Fruit fly (Drosophila melanogaster) whole organism, embryonic: Measurements from ENCODE around the gene CG3679.

Source experiments
- Ada2b ChIP-seq: fragments of 200-800 bp; sonication (Bioruptor generic); IDR thresholded peaks from 2 replicates; pipeline ENCODE4 v1.3.6; 2022; ENCODE audit warnings: missing biosample characterization, missing genetic modification characterization
- Adf1 ChIP-seq: fragments of 200-800 bp; sonication (Bioruptor generic); IDR thresholded peaks from 2 replicates; pipeline ENCODE4 v1.3.6; 2022; ENCODE audit warnings: missing biosample characterization, missing genetic modification characterization
- Bdp1 ChIP-seq: fragments of 200-800 bp; sonication (Bioruptor generic); optimal IDR thresholded peaks from 3 replicates; lab custom pipeline; 2016; ENCODE audit warnings: missing biosample characterization, missing genetic modification characterization
- CG10267 ChIP-seq: fragments of 200-800 bp; sonication (Bioruptor generic); optimal IDR thresholded peaks from 2 replicates; lab custom pipeline; 2018; ENCODE audit warnings: missing biosample characterization, mild to moderate bottlenecking, missing genetic modification characterization, moderate library complexity
- CG11560 ChIP-seq: fragments of 200-800 bp; sonication (Bioruptor generic); IDR thresholded peaks from 3 replicates; pipeline ENCODE4 v1.3.6; 2022; ENCODE audit warnings: missing biosample characterization, missing genetic modification characterization
- CG12104 ChIP-seq: fragments of 200-800 bp; sonication (Bioruptor generic); optimal IDR thresholded peaks from 3 replicates; lab custom pipeline; 2016; ENCODE audit warnings: missing biosample characterization, missing genetic modification characterization
- CG13123 ChIP-seq: fragments of 200-800 bp; sonication (Bioruptor generic); optimal IDR thresholded peaks from 2 replicates; lab custom pipeline; 2016; ENCODE audit warnings: missing biosample characterization, missing genetic modification characterization
- CG13287 ChIP-seq: fragments of 200-800 bp; sonication (Bioruptor generic); IDR thresholded peaks from 2 replicates; pipeline ENCODE4 v1.3.6; 2022; ENCODE audit warnings: missing biosample characterization, missing genetic modification characterization; ENCODE audit not compliant: partially characterized antibody
- CG14050 ChIP-seq: fragments of 200-800 bp; sonication (Bioruptor generic); IDR thresholded peaks from 3 replicates; pipeline ENCODE4 v1.3.6; 2022; ENCODE audit warnings: missing biosample characterization, missing genetic modification characterization
- CG15514 ChIP-seq: fragments of 200-800 bp; sonication (Bioruptor generic); optimal IDR thresholded peaks from 3 replicates; lab custom pipeline; 2017; ENCODE audit warnings: missing biosample characterization, missing genetic modification characterization, mild to moderate bottlenecking, moderate library complexity, missing genetic modification reagents
- CG16779 ChIP-seq: fragments of 200-800 bp; sonication (Bioruptor generic); IDR thresholded peaks from 2 replicates; pipeline ENCODE4 v1.3.6; 2022; ENCODE audit warnings: missing biosample characterization, missing genetic modification characterization
- CG17568 ChIP-seq: fragments of 200-800 bp; sonication (Bioruptor generic); optimal IDR thresholded peaks from 2 replicates; lab custom pipeline; 2018; ENCODE audit warnings: missing biosample characterization, mild to moderate bottlenecking, missing genetic modification characterization, moderate library complexity
- CG33213 ChIP-seq: fragments of 200-800 bp; sonication (Bioruptor generic); optimal IDR thresholded peaks from 3 replicates; lab custom pipeline; 2016; ENCODE audit warnings: missing biosample characterization, missing genetic modification characterization
- CG34376 ChIP-seq: fragments of 200-800 bp; sonication (Bioruptor generic); optimal IDR thresholded peaks from 2 replicates; lab custom pipeline; 2018; ENCODE audit warnings: missing biosample characterization, mild to moderate bottlenecking, missing genetic modification characterization
- CG4282 ChIP-seq: fragments of 200-800 bp; sonication (Bioruptor generic); optimal IDR thresholded peaks from 2 replicates; lab custom pipeline; 2016; ENCODE audit warnings: missing biosample characterization, missing genetic modification characterization
- CG4360 ChIP-seq: fragments of 200-800 bp; sonication (Bioruptor generic); IDR thresholded peaks from 2 replicates; pipeline ENCODE4 v1.3.6; 2022; ENCODE audit warnings: missing biosample characterization, missing genetic modification characterization
- CG43689 ChIP-seq: fragments of 200-800 bp; sonication (Bioruptor generic); IDR thresholded peaks from 2 replicates; pipeline ENCODE4 v1.3.6; 2022; ENCODE audit warnings: missing biosample characterization, missing genetic modification characterization
- CG8924 ChIP-seq: fragments of 200-800 bp; optimal IDR thresholded peaks from 3 replicates; lab custom pipeline; 2019; ENCODE audit warnings: missing biosample characterization, mild to moderate bottlenecking, missing genetic modification characterization, moderate library complexity
- CG9609 ChIP-seq: fragments of 200-800 bp; sonication (Bioruptor generic); optimal IDR thresholded peaks from 3 replicates; lab custom pipeline; 2016; ENCODE audit warnings: missing biosample characterization, missing genetic modification characterization
- CG9876 ChIP-seq: fragments of 200-800 bp; sonication (Bioruptor generic); optimal IDR thresholded peaks from 2 replicates; lab custom pipeline; 2016; ENCODE audit warnings: missing biosample characterization, missing genetic modification characterization
- CG9932 ChIP-seq: fragments of 200-800 bp; sonication (Bioruptor generic); IDR thresholded peaks from 2 replicates; pipeline ENCODE4 v1.3.6; 2022; ENCODE audit warnings: missing biosample characterization, missing genetic modification characterization
- Gug ChIP-seq: fragments of 200-800 bp; sonication (Bioruptor generic); IDR thresholded peaks from 4 replicates; pipeline ENCODE4 v1.3.6; 2022; ENCODE audit warnings: missing biosample characterization, missing genetic modification characterization
- Hey ChIP-seq: fragments of 200-800 bp; sonication (Bioruptor generic); optimal IDR thresholded peaks from 3 replicates; lab custom pipeline; 2018; ENCODE audit warnings: missing biosample characterization, mild to moderate bottlenecking, missing genetic modification characterization
- Hr78 ChIP-seq, 2 experiments: fragments of 200-800 bp in 1 of 2; fragments of >200 bp in 1 of 2; sonication (Bioruptor generic) in 1 of 2; optimal IDR thresholded peaks; 2 replicates each; lab custom pipeline; 2017 to 2019; ENCODE audit warnings: missing biosample characterization in 2 of 2, missing genetic modification characterization in 2 of 2, mild to moderate bottlenecking in 1 of 2, moderate library complexity in 1 of 2
- Mrtf ChIP-seq: fragments of 200-800 bp; sonication (Bioruptor generic); IDR thresholded peaks from 3 replicates; pipeline ENCODE4 v1.3.6; 2022; ENCODE audit warnings: missing biosample characterization, missing genetic modification characterization
- Nf-YC ChIP-seq: fragments of 200-800 bp; optimal IDR thresholded peaks from 3 replicates; lab custom pipeline; 2019; ENCODE audit warnings: missing biosample characterization, mild to moderate bottlenecking, missing genetic modification characterization, moderate library complexity
- NfI ChIP-seq: fragments of 200-800 bp; sonication (Bioruptor generic); optimal IDR thresholded peaks from 3 replicates; lab custom pipeline; 2018; ENCODE audit warnings: missing biosample characterization, mild to moderate bottlenecking, missing genetic modification characterization, moderate library complexity
- Spps ChIP-seq: fragments of 200-800 bp; sonication (Bioruptor generic); optimal IDR thresholded peaks from 2 replicates; lab custom pipeline; 2018; ENCODE audit warnings: missing biosample characterization, mild to moderate bottlenecking, missing genetic modification characterization
- ara ChIP-seq: fragments of 200-800 bp; sonication (Bioruptor generic); IDR thresholded peaks from 2 replicates; pipeline ENCODE4 v1.3.6; 2022; ENCODE audit warnings: missing biosample characterization, missing genetic modification characterization
- ase ChIP-seq: fragments of 200-800 bp; sonication (Bioruptor generic); IDR thresholded peaks from 3 replicates; pipeline ENCODE4 v1.3.6; 2022; ENCODE audit warnings: missing biosample characterization, missing genetic modification characterization
- ato ChIP-seq: fragments of 200-800 bp; sonication (Bioruptor generic); IDR thresholded peaks from 2 replicates; pipeline ENCODE4 v1.3.6; 2022; ENCODE audit warnings: missing biosample characterization, missing genetic modification characterization; ENCODE audit not compliant: partially characterized antibody
- bbx ChIP-seq: fragments of 200-800 bp; sonication (Bioruptor generic); IDR thresholded peaks from 2 replicates; pipeline ENCODE4 v1.3.6; 2022; ENCODE audit warnings: missing biosample characterization, missing genetic modification characterization; ENCODE audit not compliant: partially characterized antibody
- cad ChIP-seq: fragments of >200 bp; optimal IDR thresholded peaks from 2 replicates; lab custom pipeline; 2017; ENCODE audit warnings: missing biosample characterization, missing genetic modification characterization
- chinmo ChIP-seq: fragments of 200-800 bp; sonication (Bioruptor generic); IDR thresholded peaks from 4 replicates; pipeline ENCODE4 v1.3.6; 2022; ENCODE audit warnings: missing biosample characterization, missing genetic modification characterization; ENCODE audit not compliant: partially characterized antibody
- da ChIP-seq: fragments of 200-800 bp; sonication (Bioruptor generic); optimal IDR thresholded peaks from 2 replicates; lab custom pipeline; 2016; ENCODE audit warnings: missing biosample characterization, missing genetic modification characterization
- fru ChIP-seq: fragments of >200 bp; optimal IDR thresholded peaks from 2 replicates; lab custom pipeline; 2017
- ftz-f1 ChIP-seq: fragments of 200-800 bp; sonication (Bioruptor generic); optimal IDR thresholded peaks from 2 replicates; lab custom pipeline; 2016; ENCODE audit warnings: missing biosample characterization, missing genetic modification characterization
- gcm2 ChIP-seq: fragments of 200-800 bp; sonication (Bioruptor generic); optimal IDR thresholded peaks from 2 replicates; lab custom pipeline; 2016; ENCODE audit warnings: missing biosample characterization, missing genetic modification characterization
- gsb ChIP-seq: fragments of 200-800 bp; sonication (Bioruptor generic); IDR thresholded peaks from 2 replicates; pipeline ENCODE4 v1.3.6; 2022; ENCODE audit warnings: missing biosample characterization, missing genetic modification characterization
- gsb-n ChIP-seq: fragments of 200-800 bp; sonication (Bioruptor generic); optimal IDR thresholded peaks from 3 replicates; lab custom pipeline; 2018; ENCODE audit warnings: missing biosample characterization, mild to moderate bottlenecking, missing genetic modification characterization
- nerfin-1 ChIP-seq: fragments of 200-800 bp; sonication (Bioruptor generic); optimal IDR thresholded peaks from 3 replicates; lab custom pipeline; 2019; ENCODE audit warnings: missing biosample characterization, mild to moderate bottlenecking, missing genetic modification characterization, moderate library complexity
- ro ChIP-seq: fragments of 200-800 bp; sonication (Bioruptor generic); IDR thresholded peaks from 2 replicates; pipeline ENCODE4 v1.3.6; 2022; ENCODE audit warnings: missing biosample characterization, missing genetic modification characterization
- scrt ChIP-seq: fragments of 200-800 bp; sonication (Bioruptor generic); optimal IDR thresholded peaks from 2 replicates; lab custom pipeline; 2018; ENCODE audit warnings: missing biosample characterization, mild to moderate bottlenecking, missing genetic modification characterization, moderate library complexity
- sob ChIP-seq: fragments of 200-800 bp; sonication (Bioruptor generic); IDR thresholded peaks from 2 replicates; pipeline ENCODE4 v1.3.6; 2022; ENCODE audit warnings: missing biosample characterization, missing genetic modification characterization
- stwl ChIP-seq: fragments of 200-800 bp; sonication (Bioruptor generic); optimal IDR thresholded peaks from 3 replicates; lab custom pipeline; 2018; ENCODE audit warnings: missing biosample characterization, mild to moderate bottlenecking, missing genetic modification characterization, moderate library complexity
- tio ChIP-seq: fragments of 200-800 bp; sonication (Bioruptor generic); optimal IDR thresholded peaks from 2 replicates; lab custom pipeline; 2017; ENCODE audit warnings: missing biosample characterization, missing genetic modification characterization, inconsistent platforms
- tll ChIP-seq, 2 experiments: fragments of 200-800 bp in 1 of 2; fragments of >200 bp in 1 of 2; sonication (Bioruptor generic) in 1 of 2; optimal IDR thresholded peaks; 2 replicates each; lab custom pipeline; 2017 to 2019; ENCODE audit warnings: missing biosample characterization in 2 of 2, missing genetic modification characterization in 2 of 2, mild to moderate bottlenecking in 1 of 2, moderate library complexity in 1 of 2
- tna ChIP-seq: fragments of 200-800 bp; sonication (Bioruptor generic); IDR thresholded peaks from 2 replicates; pipeline ENCODE4 v1.3.6; 2022; ENCODE audit warnings: missing biosample characterization, missing genetic modification characterization; ENCODE audit not compliant: partially characterized antibody
- usp ChIP-seq: fragments of >200 bp; optimal IDR thresholded peaks from 2 replicates; lab custom pipeline; 2017; ENCODE audit warnings: missing biosample characterization, missing genetic modification characterization

Gene CG3679

DNA sequence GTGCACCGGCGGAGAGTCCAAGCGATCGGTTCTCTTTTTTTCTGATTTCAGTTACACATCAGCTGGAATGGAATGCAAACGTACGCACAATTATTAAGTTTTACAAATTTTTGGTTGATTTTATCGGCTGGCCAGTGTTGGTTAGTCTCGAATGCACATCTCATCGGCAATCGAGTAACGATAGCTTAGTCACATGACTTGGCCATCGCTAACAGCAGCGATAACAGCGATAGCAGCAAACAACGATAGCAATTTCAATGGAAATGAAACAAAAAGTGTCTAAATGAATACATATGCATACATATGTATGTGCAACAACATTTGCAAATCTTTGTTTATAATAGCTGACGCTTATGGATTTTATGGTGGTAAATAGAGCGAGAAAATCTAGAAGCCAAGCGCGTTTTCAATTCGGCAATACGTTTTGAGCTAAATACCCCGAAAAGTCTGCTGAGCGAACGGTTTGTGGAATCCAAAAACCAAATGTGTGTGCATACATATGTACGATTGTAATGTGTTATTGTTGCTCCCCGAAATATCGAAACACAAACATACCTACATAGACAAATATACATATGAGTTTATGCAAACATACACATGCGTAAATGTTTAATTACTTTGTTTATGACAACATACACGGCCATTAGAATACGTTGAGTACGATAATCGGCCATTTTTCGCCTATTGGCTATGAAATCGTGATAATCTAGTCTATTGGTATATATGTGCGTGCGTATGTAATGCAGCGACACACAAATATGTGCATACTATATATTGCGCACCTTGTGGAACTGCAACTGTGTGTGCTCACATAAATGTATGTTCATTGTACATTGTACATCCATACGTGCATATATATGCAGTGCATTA is 7.0 kb upstream of the CG3679 start, which contains the start of gene CG3632 (continued):
- TF ChIP-seq chinmo (GFP tag; lab: Robert Waterston, UW) (peak; percentile 88; the same call in 3 of the 4 replicates), Gug (GFP tag; lab: Robert Waterston, UW) (no peak; the same call in 3 of the 4 replicates), CG4282 (GFP tag; lab: Kevin White, UChicago) (no peak), CG43689 (GFP tag; lab: Robert Waterston, UW) (no peak), CG8924 (tag; lab: Kevin White, UChicago) (peak; percentile 58), gsb (GFP tag; lab: Robert Waterston, UW) (no peak), CG34376 (GFP tag; lab: Kevin White, UChicago) (peak; percentile 37), scrt (GFP tag; lab: Kevin White, UChicago) (no peak), CG9876 (GFP tag; lab: Kevin White, UChicago) (no peak), CG12104 (GFP tag; lab: Kevin White, UChicago) (no peak), fru (lab: Kevin White, UChicago) (no peak), Spps (no peak), Hr78 (GFP tag; optimal IDR thresholded peaks at IDR 0.05; lab: Kevin White, UChicago) (no peak), Ada2b (no peak), stwl (peak; percentile 98), sob (GFP tag; lab: Robert Waterston, UW) (peak; percentile 71; the same call in 1 of the 2 replicates), Nf-YC (tag; lab: Kevin White, UChicago) (peak; percentile 53), CG17568 (GFP tag; lab: Kevin White, UChicago) (no peak), CG9932 (peak; percentile 86), CG4360 (GFP tag; lab: Robert Waterston, UW) (no peak), CG11560 (tag; lab: Robert Waterston, UW) (peak; percentile 65; the same call in 2 of the 3 replicates), CG10267 (tag; lab: Kevin White, UChicago) (peak; percentile 93), NfI (GFP tag; lab: Kevin White, UChicago) (peak; percentile 58), ro (GFP tag; lab: Robert Waterston, UW) (no peak), CG33213 (GFP tag; lab: Kevin White, UChicago) (peak; percentile 32), cad (GFP tag; lab: Kevin White, UChicago) (no peak), CG13287 (GFP tag; lab: Robert Waterston, UW) (peak; percentile 82), Adf1 (GFP tag; lab: Robert Waterston, UW) (peak; percentile 36; the same call in 1 of the 2 replicates), CG13123 (GFP tag; lab: Kevin White, UChicago) (no peak), Bdp1 (GFP tag; lab: Kevin White, UChicago) (no peak), tio (GFP tag; lab: Kevin White, UChicago) (no peak), da (GFP tag; lab: Kevin White, UChicago) (no peak), usp (no peak), CG15514 (peak; percentile 79), CG16779 (GFP tag; lab: Robert Waterston, UW) (no peak), Mrtf (GFP tag; lab: Robert Waterston, UW) (no peak), ftz-f1 (peak; percentile 1), ato (GFP tag; lab: Robert Waterston, UW) (peak; percentile 87), tna (GFP tag; lab: Robert Waterston, UW) (peak; percentile 73), ase (GFP tag; lab: Robert Waterston, UW) (no peak), CG9609 (GFP tag; lab: Kevin White, UChicago) (peak; percentile 49), gcm2 (GFP tag; lab: Kevin White, UChicago) (peak; percentile 26), CG14050 (GFP tag; lab: Robert Waterston, UW) (no peak), nerfin-1 (tag; lab: Kevin White, UChicago) (peak; percentile 42), Hey (tag; lab: Kevin White, UChicago) (no peak), gsb-n (no peak), tll (GFP tag; optimal IDR thresholded peaks at IDR 0.05; lab: Kevin White, UChicago) (no peak), ara (GFP tag; lab: Robert Waterston, UW) (no peak), bbx (GFP tag; lab: Robert Waterston, UW) (peak; percentile 92)
